Worm (Caenorhabditis elegans) whole organism, young adult: Measurements from ENCODE around the gene R05G6.10.
A peak's percentile ranks its signal among the peaks of the same experiment; 100 is the strongest.

Experiments used
- B0019.2 ChIP-seq: fragments of 200-800 bp; sonication (Bioruptor generic); conservative IDR thresholded peaks from 2 replicates; pipeline ENCODE4 v1.3.6; 2022; ENCODE audit warnings: missing genetic modification reagents, missing genetic modification characterization, missing compliant biosample characterization
- F23B12.7 ChIP-seq: sonication (generic microtip); optimal IDR thresholded peaks from 2 replicates; lab custom pipeline; 2017; ENCODE audit warnings: missing genetic modification characterization, mild to moderate bottlenecking, missing compliant biosample characterization, antibody characterized with exemption, moderate library complexity; ENCODE audit not compliant: insufficient read depth
- T26A5.8 ChIP-seq: sonication (generic microtip); optimal IDR thresholded peaks from 2 replicates; lab custom pipeline; 2016; ENCODE audit warnings: missing genetic modification characterization, missing compliant biosample characterization
- Y53F4B.3 ChIP-seq: fragments of 200-800 bp; sonication (Bioruptor generic); IDR thresholded peaks from 2 replicates; pipeline ENCODE4 v1.3.6; 2022; ENCODE audit warnings: missing genetic modification reagents, missing genetic modification characterization, missing compliant biosample characterization
- Y53G8AR.9 ChIP-seq: fragments of 200-800 bp; sonication (Bioruptor generic); conservative IDR thresholded peaks from 2 replicates; pipeline ENCODE4 v1.3.6; 2022; ENCODE audit warnings: missing genetic modification reagents, missing genetic modification characterization, missing compliant biosample characterization
- Y95B8A.8 ChIP-seq: fragments of 200-800 bp; sonication (Bioruptor generic); IDR thresholded peaks from 2 replicates; pipeline ENCODE4 v1.3.6; 2022; ENCODE audit warnings: missing genetic modification reagents, missing genetic modification characterization, missing compliant biosample characterization
- ZK185.1 ChIP-seq: sonication (generic microtip); optimal IDR thresholded peaks from 2 replicates; lab custom pipeline; 2016; ENCODE audit warnings: mild to moderate bottlenecking, missing genetic modification characterization, missing compliant biosample characterization; ENCODE audit not compliant: poor library complexity, severe bottlenecking
- aptf-2 ChIP-seq: fragments of 200-800 bp; sonication (Bioruptor generic); conservative IDR thresholded peaks from 2 replicates; pipeline ENCODE4 v1.3.6; 2022; ENCODE audit warnings: missing genetic modification reagents, missing genetic modification characterization, missing compliant biosample characterization
- athp-1 ChIP-seq: sonication (generic microtip); optimal IDR thresholded peaks from 2 replicates; lab custom pipeline; 2017; ENCODE audit warnings: mild to moderate bottlenecking, missing genetic modification characterization, missing compliant biosample characterization
- attf-3 ChIP-seq: fragments of 200-800 bp; sonication (Bioruptor generic); conservative IDR thresholded peaks from 2 replicates; pipeline ENCODE4 v1.3.6; 2022; ENCODE audit warnings: missing genetic modification reagents, missing genetic modification characterization, missing compliant biosample characterization
- attf-5 ChIP-seq: fragments of 200-800 bp; sonication (Bioruptor generic); optimal IDR thresholded peaks from 2 replicates; lab custom pipeline; 2018; ENCODE audit warnings: mild to moderate bottlenecking, missing genetic modification characterization, missing compliant biosample characterization
- bed-1 ChIP-seq: fragments of 200-800 bp; sonication (Bioruptor generic); IDR thresholded peaks from 2 replicates; pipeline ENCODE4 v1.3.6; 2022; ENCODE audit warnings: missing genetic modification reagents, missing genetic modification characterization, missing compliant biosample characterization
- ccch-3 ChIP-seq: fragments of 200-800 bp; sonication (Bioruptor generic); optimal IDR thresholded peaks from 2 replicates; lab custom pipeline; 2018; ENCODE audit warnings: mild to moderate bottlenecking, missing genetic modification characterization, missing compliant biosample characterization
- cebp-2 ChIP-seq: fragments of 200-800 bp; sonication (Bioruptor generic); IDR thresholded peaks from 2 replicates; pipeline ENCODE4 v1.3.6; 2022; ENCODE audit warnings: missing genetic modification characterization, missing compliant biosample characterization
- die-1 ChIP-seq: sonication (generic microtip); optimal IDR thresholded peaks from 2 replicates; lab custom pipeline; 2016; ENCODE audit warnings: missing genotype, mild to moderate bottlenecking, missing genetic modification characterization, missing compliant biosample characterization
- dpl-1 ChIP-seq: fragments of 150-350 bp; optimal IDR thresholded peaks from 2 replicates; lab custom pipeline; 2014; ENCODE audit warnings: missing biosample characterization, missing genetic modification reagents, missing genetic modification characterization
- egl-18 ChIP-seq: fragments of 200-800 bp; sonication (Bioruptor generic); IDR thresholded peaks from 2 replicates; pipeline ENCODE4 v1.3.6; 2022; ENCODE audit warnings: missing genetic modification reagents, missing genetic modification characterization, missing compliant biosample characterization
- egrh-3 ChIP-seq: fragments of 200-800 bp; sonication (Bioruptor generic); IDR thresholded peaks from 2 replicates; pipeline ENCODE4 v1.3.6; 2022; ENCODE audit warnings: missing genetic modification reagents, missing genetic modification characterization, missing compliant biosample characterization
- ekl-4 ChIP-seq: fragments of 200-800 bp; sonication (Bioruptor generic); IDR thresholded peaks from 2 replicates; pipeline ENCODE4 v1.3.6; 2022; ENCODE audit warnings: missing genetic modification reagents, missing genetic modification characterization, missing compliant biosample characterization
- ets-4 ChIP-seq: fragments of 200-800 bp; sonication (Bioruptor generic); optimal IDR thresholded peaks from 2 replicates; lab custom pipeline; 2018; ENCODE audit warnings: mild to moderate bottlenecking, missing genetic modification characterization, missing compliant biosample characterization
- him-1 ChIP-seq: sonication (generic microtip); optimal IDR thresholded peaks from 2 replicates; lab custom pipeline; 2016; ENCODE audit warnings: missing genotype, missing genetic modification reagents, missing genetic modification characterization, missing compliant biosample characterization
- hmg-1.2 ChIP-seq: fragments of 200-800 bp; sonication (Bioruptor generic); IDR thresholded peaks from 2 replicates; pipeline ENCODE4 v1.3.6; 2022; ENCODE audit warnings: missing genetic modification reagents, missing genetic modification characterization, missing compliant biosample characterization
- lag-1 ChIP-seq: fragments of 200-800 bp; sonication (Bioruptor generic); IDR thresholded peaks from 2 replicates; pipeline ENCODE4 v1.3.6; 2022; ENCODE audit warnings: missing genetic modification reagents, missing genetic modification characterization, missing compliant biosample characterization
- lin-54 ChIP-seq: fragments of 200-800 bp; sonication (Bioruptor generic); optimal IDR thresholded peaks from 2 replicates; lab custom pipeline; 2018; ENCODE audit warnings: mild to moderate bottlenecking, missing genetic modification characterization, missing compliant biosample characterization
- madf-3 ChIP-seq: fragments of 200-800 bp; sonication (Bioruptor generic); IDR thresholded peaks from 2 replicates; pipeline ENCODE4 v1.3.6; 2022; ENCODE audit warnings: missing genetic modification reagents, missing genetic modification characterization, missing compliant biosample characterization
- madf-6 ChIP-seq: fragments of 200-800 bp; sonication (Bioruptor generic); IDR thresholded peaks from 2 replicates; pipeline ENCODE4 v1.3.6; 2022; ENCODE audit warnings: missing genetic modification reagents, missing genetic modification characterization, missing compliant biosample characterization
- mcd-1 ChIP-seq: fragments of 200-800 bp; sonication (Bioruptor generic); IDR thresholded peaks from 2 replicates; pipeline ENCODE4 v1.3.6; 2022; ENCODE audit warnings: missing genetic modification reagents, missing genetic modification characterization, missing compliant biosample characterization
- mel-28 ChIP-seq: sonication (generic microtip); optimal IDR thresholded peaks from 2 replicates; lab custom pipeline; 2016; ENCODE audit warnings: borderline replicate concordance, mild to moderate bottlenecking, missing genetic modification characterization, missing compliant biosample characterization
- mxl-1 ChIP-seq: sonication (generic microtip); optimal IDR thresholded peaks from 2 replicates; lab custom pipeline; 2016; ENCODE audit warnings: missing genetic modification characterization, missing compliant biosample characterization
- nfya-1 ChIP-seq: sonication (generic microtip); optimal IDR thresholded peaks from 2 replicates; lab custom pipeline; 2017; ENCODE audit warnings: antibody characterized with exemption, missing compliant biosample characterization, missing genetic modification characterization, borderline replicate concordance; ENCODE audit not compliant: insufficient read depth
- nfyb-1 ChIP-seq: fragments of 200-800 bp; sonication (Bioruptor generic); IDR thresholded peaks from 2 replicates; pipeline ENCODE4 v1.3.6; 2022; ENCODE audit warnings: missing genetic modification reagents, missing genetic modification characterization, missing compliant biosample characterization
- nhr-120 ChIP-seq: fragments of 200-800 bp; sonication (Bioruptor generic); IDR thresholded peaks from 2 replicates; pipeline ENCODE4 v1.3.6; 2022; ENCODE audit warnings: missing genetic modification characterization, missing compliant biosample characterization
- nhr-179 ChIP-seq: sonication (generic microtip); optimal IDR thresholded peaks from 2 replicates; lab custom pipeline; 2016; ENCODE audit warnings: mild to moderate bottlenecking, missing genetic modification characterization, missing compliant biosample characterization
- pbrm-1 ChIP-seq: fragments of 200-800 bp; sonication (Bioruptor generic); IDR thresholded peaks from 2 replicates; pipeline ENCODE4 v1.3.6; 2022; ENCODE audit warnings: missing genetic modification reagents, missing genetic modification characterization, missing compliant biosample characterization
- rcor-1 ChIP-seq: fragments of 200-800 bp; sonication (Bioruptor generic); IDR thresholded peaks from 2 replicates; pipeline ENCODE4 v1.3.6; 2022; ENCODE audit warnings: missing genetic modification reagents, missing genetic modification characterization, missing compliant biosample characterization
- rec-8 ChIP-seq, 2 experiments: sonication (generic microtip); optimal IDR thresholded peaks; 2 replicates each; lab custom pipeline; 2016; ENCODE audit warnings: mild to moderate bottlenecking in 2 of 2, missing genetic modification characterization in 2 of 2, missing genetic modification reagents in 2 of 2, missing genotype in 2 of 2, missing biosample characterization in 1 of 2, missing compliant biosample characterization in 1 of 2, moderate library complexity in 1 of 2
- repo-1 ChIP-seq: sonication (generic microtip); optimal IDR thresholded peaks from 2 replicates; lab custom pipeline; 2017; ENCODE audit warnings: mild to moderate bottlenecking, missing genetic modification characterization, missing compliant biosample characterization
- sdz-38 ChIP-seq: sonication (generic microtip); optimal IDR thresholded peaks from 2 replicates; lab custom pipeline; 2016; ENCODE audit warnings: missing genotype, missing genetic modification characterization, missing compliant biosample characterization
- snpc-1.1 ChIP-seq: sonication (generic microtip); optimal IDR thresholded peaks from 2 replicates; lab custom pipeline; 2017; ENCODE audit warnings: missing genetic modification characterization, mild to moderate bottlenecking, missing compliant biosample characterization, antibody characterized with exemption, moderate library complexity, missing genotype, missing genetic modification reagents; ENCODE audit not compliant: insufficient read depth
- snpc-3.4 ChIP-seq: sonication (generic microtip); optimal IDR thresholded peaks from 2 replicates; lab custom pipeline; 2017; ENCODE audit warnings: missing genetic modification characterization, mild to moderate bottlenecking, missing compliant biosample characterization, antibody characterized with exemption, moderate library complexity, missing genotype, missing genetic modification reagents
- snpc-4 ChIP-seq, 5 experiments: fragments of 150-350 bp in 1 of 5; sonication (generic microtip) in 4 of 5; optimal IDR thresholded peaks; 2 replicates each; lab custom pipeline; 2014 to 2018; ENCODE audit warnings: missing genetic modification characterization in 5 of 5, missing biosample characterization in 3 of 5, antibody characterized with exemption in 2 of 5, mild to moderate bottlenecking in 2 of 5, missing compliant biosample characterization in 2 of 5, missing genotype in 2 of 5, moderate library complexity in 2 of 5, missing genetic modification reagents in 1 of 5
- somi-1 ChIP-seq: fragments of 200-800 bp; sonication (Bioruptor generic); optimal IDR thresholded peaks from 2 replicates; lab custom pipeline; 2018; ENCODE audit warnings: mild to moderate bottlenecking, missing genetic modification characterization, missing compliant biosample characterization
- tbp1 ChIP-seq: fragments of 200-800 bp; sonication (Bioruptor generic); optimal IDR thresholded peaks from 2 replicates; lab custom pipeline; 2018; ENCODE audit warnings: mild to moderate bottlenecking, missing genetic modification characterization, missing compliant biosample characterization
- tbx-9 ChIP-seq: sonication (generic microtip); optimal IDR thresholded peaks from 2 replicates; lab custom pipeline; 2016; ENCODE audit warnings: borderline replicate concordance, missing genetic modification characterization, inconsistent platforms, missing compliant biosample characterization
- unc-130 ChIP-seq: sonication (generic microtip); optimal IDR thresholded peaks from 2 replicates; lab custom pipeline; 2016; ENCODE audit warnings: missing genetic modification reagents, missing genetic modification characterization, missing compliant biosample characterization
- zfh-2 ChIP-seq: fragments of 200-800 bp; sonication (Bioruptor generic); conservative IDR thresholded peaks from 2 replicates; pipeline ENCODE4 v1.3.6; 2022; ENCODE audit warnings: missing genetic modification reagents, missing genetic modification characterization, missing compliant biosample characterization
- ztf-22 ChIP-seq: fragments of 200-800 bp; sonication (Bioruptor generic); optimal IDR thresholded peaks from 2 replicates; lab custom pipeline; 2018; ENCODE audit warnings: mild to moderate bottlenecking, missing genetic modification characterization, moderate library complexity, missing compliant biosample characterization
- ztf-3 ChIP-seq: fragments of 200-800 bp; sonication (Bioruptor generic); optimal IDR thresholded peaks from 2 replicates; lab custom pipeline; 2018; ENCODE audit warnings: mild to moderate bottlenecking, missing genetic modification characterization, missing compliant biosample characterization

The R05G6.10 gene

DNA sequence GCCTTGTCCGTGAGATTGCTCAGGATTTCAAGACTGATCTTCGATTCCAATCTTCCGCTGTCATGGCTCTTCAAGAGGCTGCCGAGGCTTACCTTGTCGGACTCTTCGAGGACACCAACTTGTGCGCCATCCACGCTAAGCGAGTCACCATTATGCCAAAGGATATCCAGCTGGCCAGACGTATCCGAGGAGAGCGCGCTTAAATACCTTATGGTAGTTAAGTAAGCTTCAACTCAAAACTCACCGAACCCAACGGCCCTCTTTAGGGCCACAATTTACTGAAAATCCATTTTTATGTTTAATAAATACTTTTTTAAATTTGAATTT lies 53.9 kb downstream of the R05G6.10 start (continued):
- no peak for TF ChIP-seq nfya-1
- TF ChIP-seq ztf-22 (GFP tag; lab: Kevin White, UChicago), result no peak
- no peak for TF ChIP-seq snpc-1.1
- no peak for TF ChIP-seq ets-4 (GFP tag; lab: Kevin White, UChicago)
- TF ChIP-seq somi-1, result no peak
- no peak; the same call in 1 of the 2 replicates for TF ChIP-seq mcd-1 (GFP tag; lab: Robert Waterston, UW)
- peak in 1 of 2 experiments; percentile 32 for TF ChIP-seq rec-8 (tag; optimal IDR thresholded peaks at IDR 0.05; lab: Kevin White, UChicago)
- no peak for TF ChIP-seq mxl-1 (tag; lab: Kevin White, UChicago)
- TF ChIP-seq madf-6 (GFP tag; lab: Robert Waterston, UW), result peak; percentile 63
- TF ChIP-seq Y53F4B.3, result no peak
- TF ChIP-seq egrh-3 (GFP tag; lab: Robert Waterston, UW), result no peak
- TF ChIP-seq die-1, result peak; percentile 53
- TF ChIP-seq athp-1 (tag; lab: Kevin White, UChicago), result peak; percentile 27
- no peak for TF ChIP-seq B0019.2
- no peak for TF ChIP-seq nhr-179 (tag; lab: Kevin White, UChicago)
- TF ChIP-seq hmg-1.2, result no peak
- no peak for TF ChIP-seq sdz-38 (tag; lab: Kevin White, UChicago)
- peak; percentile 34 for TF ChIP-seq tbp1 (GFP tag; lab: Kevin White, UChicago)
- no peak for TF ChIP-seq F23B12.7 (tag; lab: Kevin White, UChicago)
- no peak for TF ChIP-seq lag-1 (GFP tag; lab: Robert Waterston, UW)
- TF ChIP-seq zfh-2 (GFP tag; lab: Robert Waterston, UW), result no peak
- peak; percentile 35 for TF ChIP-seq lin-54 (GFP tag; lab: Kevin White, UChicago)
- TF ChIP-seq tbx-9, result no peak
- no peak for TF ChIP-seq nhr-120 (GFP tag; lab: Robert Waterston, UW)
- no peak for TF ChIP-seq nfyb-1
- no peak for TF ChIP-seq repo-1 (tag; lab: Kevin White, UChicago)
- no peak for TF ChIP-seq ccch-3 (GFP tag; lab: Kevin White, UChicago)
- TF ChIP-seq Y53G8AR.9 (GFP tag; lab: Robert Waterston, UW), result peak; percentile 85
- TF ChIP-seq ZK185.1 (tag; lab: Kevin White, UChicago), result no peak
- no peak for TF ChIP-seq ztf-3 (GFP tag; lab: Kevin White, UChicago)
- TF ChIP-seq attf-3 (GFP tag; lab: Robert Waterston, UW), result no peak
- TF ChIP-seq mel-28, result no peak
- no peak for TF ChIP-seq snpc-3.4
- peak; percentile 75; the same call in 1 of the 2 replicates for TF ChIP-seq cebp-2
- no peak for TF ChIP-seq egl-18 (GFP tag; lab: Robert Waterston, UW)
- peak; percentile 57; the same call in 1 of the 2 replicates for TF ChIP-seq ekl-4
- TF ChIP-seq Y95B8A.8 (GFP tag; lab: Robert Waterston, UW), result no peak
- TF ChIP-seq unc-130 (GFP tag; lab: Kevin White, UChicago), result no peak
- no peak for TF ChIP-seq pbrm-1 (GFP tag; lab: Robert Waterston, UW)
- TF ChIP-seq dpl-1 (GFP tag; lab: Kevin White, UChicago), result no peak
- TF ChIP-seq attf-5 (GFP tag; lab: Kevin White, UChicago), result no peak
- no peak for TF ChIP-seq bed-1 (GFP tag; lab: Robert Waterston, UW)
- no peak for TF ChIP-seq snpc-4 (GFP tag; optimal IDR thresholded peaks at IDR 0.05; lab: Kevin White, UChicago)
- TF ChIP-seq snpc-4 (tag; optimal IDR thresholded peaks at IDR 0.05; lab: Kevin White, UChicago), result peak in 1 of 4 experiments; percentile 75
- TF ChIP-seq madf-3, result no peak
- TF ChIP-seq rcor-1 (GFP tag; lab: Robert Waterston, UW), result no peak
- no peak for TF ChIP-seq aptf-2 (GFP tag; lab: Robert Waterston, UW)
- no peak for TF ChIP-seq him-1 (tag; lab: Kevin White, UChicago)
- TF ChIP-seq T26A5.8, result no peak
